Worm (Caenorhabditis elegans) whole organism, L3 larva: ENCODE data around the gene C49A9.3.
A peak's percentile ranks its signal among the peaks of the same experiment; 100 is the strongest.

ENCODE experiments used
- ZK546.5 ChIP-seq: sonication (generic microtip); optimal IDR thresholded peaks from 2 replicates; lab custom pipeline; 2017; ENCODE audit warnings: missing biosample characterization, missing genetic modification characterization
- ceh-16 ChIP-seq: sonication (generic microtip); optimal IDR thresholded peaks from 2 replicates; lab custom pipeline; 2017; ENCODE audit warnings: missing biosample characterization, missing genetic modification characterization
- ceh-28 ChIP-seq: fragments of 150-350 bp; optimal IDR thresholded peaks from 2 replicates; lab custom pipeline; 2014; ENCODE audit warnings: missing biosample characterization, missing genetic modification reagents, missing genetic modification characterization
- ceh-82 ChIP-seq: fragments of 150-350 bp; optimal IDR thresholded peaks from 2 replicates; lab custom pipeline; 2014; ENCODE audit warnings: missing biosample characterization, missing genetic modification characterization
- daf-12 ChIP-seq: fragments of 150-350 bp; optimal IDR thresholded peaks from 2 replicates; lab custom pipeline; 2014; ENCODE audit warnings: missing biosample characterization, missing genetic modification reagents, missing genetic modification characterization
- egl-27 ChIP-seq: sonication (generic microtip); optimal IDR thresholded peaks from 4 replicates; lab custom pipeline; 2017; ENCODE audit warnings: missing biosample characterization, missing genetic modification reagents, missing genetic modification characterization
- egl-5 ChIP-seq: fragments of 150-350 bp; optimal IDR thresholded peaks from 2 replicates; lab custom pipeline; 2017; ENCODE audit warnings: missing biosample characterization, missing genetic modification reagents, missing genetic modification characterization, inconsistent platforms
- elt-1 ChIP-seq: fragments of 150-350 bp; optimal IDR thresholded peaks from 2 replicates; lab custom pipeline; 2014; ENCODE audit warnings: missing biosample characterization, missing genetic modification characterization
- elt-2 ChIP-seq: sonication (generic microtip); optimal IDR thresholded peaks from 2 replicates; lab custom pipeline; 2016; ENCODE audit warnings: missing genetic modification reagents, mild to moderate bottlenecking, missing genetic modification characterization, missing compliant biosample characterization
- elt-3 ChIP-seq, 3 experiments: fragments of 150-350 bp in 1 of 3; sonication (generic microtip) in 2 of 3; optimal IDR thresholded peaks; 2 replicates in 2 of 3; 4 replicates in 1 of 3; lab custom pipeline; 2014 to 2017; ENCODE audit warnings: missing biosample characterization in 3 of 3, missing genetic modification characterization in 3 of 3
- fkh-10 ChIP-seq: sonication (generic microtip); optimal IDR thresholded peaks from 2 replicates; lab custom pipeline; 2017; ENCODE audit warnings: missing biosample characterization, missing genetic modification reagents, missing genetic modification characterization
- fos-1 ChIP-seq: fragments of 150-350 bp; optimal IDR thresholded peaks from 2 replicates; lab custom pipeline; 2014; ENCODE audit warnings: missing biosample characterization, missing genetic modification characterization
- jun-1 ChIP-seq: fragments of 150-350 bp; optimal IDR thresholded peaks from 2 replicates; lab custom pipeline; 2014; ENCODE audit warnings: missing biosample characterization, missing genetic modification reagents, missing genetic modification characterization
- lsy-12 ChIP-seq: sonication (generic microtip); optimal IDR thresholded peaks from 2 replicates; lab custom pipeline; 2016; ENCODE audit warnings: mild to moderate bottlenecking, missing genetic modification characterization, missing compliant biosample characterization
- mdl-1 ChIP-seq: fragments of 150-350 bp; optimal IDR thresholded peaks from 2 replicates; lab custom pipeline; 2014; ENCODE audit warnings: missing biosample characterization, missing genetic modification characterization
- mml-1 ChIP-seq: fragments of 150-350 bp; sonication (generic microtip); optimal IDR thresholded peaks from 3 replicates; lab custom pipeline; 2014; ENCODE audit warnings: missing biosample characterization, missing genetic modification characterization
- nfya-1 ChIP-seq: sonication (generic microtip); optimal IDR thresholded peaks from 2 replicates; lab custom pipeline; 2017; ENCODE audit warnings: missing genetic modification characterization, mild to moderate bottlenecking, missing compliant biosample characterization, antibody characterized with exemption, moderate library complexity; ENCODE audit not compliant: insufficient read depth
- nhr-23 ChIP-seq: fragments of 150-350 bp; optimal IDR thresholded peaks from 2 replicates; lab custom pipeline; 2014; ENCODE audit warnings: missing biosample characterization, missing genetic modification reagents, missing genetic modification characterization
- nhr-237 ChIP-seq: fragments of 150-350 bp; optimal IDR thresholded peaks from 2 replicates; lab custom pipeline; 2014; ENCODE audit warnings: missing biosample characterization, missing genetic modification characterization
- nhr-25 ChIP-seq: sonication (generic microtip); optimal IDR thresholded peaks from 2 replicates; lab custom pipeline; 2017; ENCODE audit warnings: missing biosample characterization, missing genetic modification characterization
- nhr-28 ChIP-seq: fragments of 150-350 bp; optimal IDR thresholded peaks from 2 replicates; lab custom pipeline; 2014; ENCODE audit warnings: missing biosample characterization, missing genetic modification characterization
- nhr-67 ChIP-seq: fragments of 150-350 bp; optimal IDR thresholded peaks from 2 replicates; lab custom pipeline; 2014; ENCODE audit warnings: missing biosample characterization, missing genetic modification characterization
- nhr-76 ChIP-seq: fragments of 150-350 bp; sonication (generic microtip); optimal IDR thresholded peaks from 5 replicates; lab custom pipeline; 2014; ENCODE audit warnings: missing biosample characterization, missing genetic modification characterization
- pha-4 ChIP-seq: fragments of 150-350 bp; optimal IDR thresholded peaks from 2 replicates; lab custom pipeline; 2014; ENCODE audit warnings: missing biosample characterization, missing genetic modification reagents, missing genetic modification characterization
- pqm-1 ChIP-seq: fragments of 150-350 bp; optimal IDR thresholded peaks from 2 replicates; lab custom pipeline; 2017; ENCODE audit warnings: missing biosample characterization, missing genetic modification characterization, inconsistent platforms
- unc-39 ChIP-seq: sonication (generic microtip); optimal IDR thresholded peaks from 4 replicates; lab custom pipeline; 2017; ENCODE audit warnings: missing biosample characterization, missing genetic modification characterization
- unc-62 ChIP-seq: fragments of 150-350 bp; sonication (generic microtip); optimal IDR thresholded peaks from 4 replicates; lab custom pipeline; 2014; ENCODE audit warnings: missing biosample characterization, missing genetic modification reagents, missing genetic modification characterization
- zag-1 ChIP-seq: fragments of 150-350 bp; optimal IDR thresholded peaks from 2 replicates; lab custom pipeline; 2014; ENCODE audit warnings: missing biosample characterization, missing genetic modification characterization
- ztf-4 ChIP-seq: fragments of 150-350 bp; optimal IDR thresholded peaks from 2 replicates; lab custom pipeline; 2014; ENCODE audit warnings: missing biosample characterization, missing genetic modification characterization

Gene C49A9.3

ce11 chrIV:6227974-6228373 lies 6.1 kb downstream of the C49A9.3 start, which contains the start of gene C49A9.1:
Gene C49A9.1, plus strand, starts transcription at chrIV:6228190.
- TF ChIP-seq ceh-16 (tag; lab: Kevin White, UChicago) (no peak), elt-2 (tag; lab: Kevin White, UChicago) (peak; percentile 41)

- TF ChIP-seq ZK546.5 (tag; lab: Kevin White, UChicago): no peak
- no peak for TF ChIP-seq nhr-76
- TF ChIP-seq elt-2 (tag; lab: Kevin White, UChicago): peak; percentile 43
These were observed 8.7 kb downstream of the C49A9.3 start, which contains the start of gene F58F9.4 for ce11 chrIV:6230560-6231073. Gene F58F9.4, plus strand, starts transcription at chrIV:6231023.

DNA sequence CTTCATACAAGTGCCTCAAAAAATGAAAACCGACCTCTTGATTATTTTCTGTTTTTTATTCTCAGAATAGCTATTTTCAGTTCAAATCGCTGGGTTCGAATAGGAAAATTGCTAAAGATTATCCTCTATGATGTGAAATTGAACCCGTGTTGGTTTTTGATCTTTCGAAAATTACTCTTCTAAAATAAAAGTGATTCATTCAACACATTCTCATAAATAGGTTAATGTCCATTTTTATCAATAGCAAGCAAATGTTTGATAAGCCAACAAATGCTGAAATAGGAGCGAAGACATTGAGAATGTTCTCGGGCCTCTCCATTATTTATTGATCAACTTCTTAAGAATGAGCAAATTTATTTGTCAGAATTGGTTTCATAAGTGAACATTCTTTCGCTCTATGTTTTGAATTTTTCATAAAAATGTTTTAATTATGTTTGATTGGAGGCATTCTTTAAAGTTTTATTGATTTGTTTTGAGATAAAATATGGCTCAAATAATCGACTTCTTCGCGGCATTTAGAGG lies 10.9 kb downstream of the C49A9.3 start, which contains the start of gene F58F9.3:
Gene F58F9.3 (plus strand): TSS at position 472 of the 522 bp plus-strand sequence.
- TF ChIP-seq pha-4 (tag; lab: Kevin White, UChicago): peak; percentile 31
- peak; percentile 74 for TF ChIP-seq elt-2 (tag; lab: Kevin White, UChicago)
- TF ChIP-seq pqm-1 (tag; lab: Kevin White, UChicago): peak; percentile 81
- no peak for TF ChIP-seq ceh-28 (tag; lab: Kevin White, UChicago)

DNA sequence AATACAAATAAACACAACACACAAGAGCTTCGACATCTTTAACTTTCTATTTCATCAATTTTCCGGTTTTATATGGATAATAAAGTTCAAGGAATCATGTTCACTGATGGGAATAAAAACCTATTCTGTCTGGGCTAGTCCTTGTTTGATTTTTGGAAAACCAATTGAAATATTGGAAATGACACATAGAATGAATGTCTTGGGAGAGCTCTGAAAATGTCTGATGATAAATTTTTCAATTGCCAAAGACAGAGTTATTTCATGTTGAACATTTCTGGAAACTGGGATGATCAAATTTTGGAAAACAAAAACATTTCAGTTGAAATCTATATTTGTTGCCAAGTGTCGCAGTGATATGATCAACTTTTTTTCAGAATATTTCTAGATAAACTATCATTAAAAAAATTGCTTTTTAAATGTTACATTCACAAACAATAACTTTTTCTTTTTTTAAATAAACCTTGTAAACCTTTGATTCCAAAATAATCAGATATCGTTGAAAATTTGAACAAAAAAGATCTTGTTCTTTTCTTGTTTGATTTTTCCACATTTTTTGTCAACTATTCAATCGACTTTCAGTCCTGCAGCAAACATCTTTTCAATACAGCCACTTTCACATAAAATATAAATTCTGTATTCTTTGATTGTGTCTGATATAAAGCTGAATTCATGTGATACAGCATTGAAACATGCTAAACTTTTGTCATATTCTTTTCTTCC lies 15.8 kb downstream of the C49A9.3 start, which contains the start of the genes F58F9.6 and F58F9.8:
Gene F58F9.6 (minus strand): TSS at position 101 of the 720 bp plus-strand sequence.
Gene F58F9.8 (plus strand): TSS at position 670 of the 720 bp plus-strand sequence.
- TF ChIP-seq nhr-25 (tag; lab: Kevin White, UChicago) (no peak), ceh-28 (tag; lab: Kevin White, UChicago) (no peak), ztf-4 (tag; lab: Kevin White, UChicago) (no peak), mdl-1 (tag; lab: Kevin White, UChicago) (no peak), nhr-67 (tag; lab: Kevin White, UChicago) (no peak), jun-1 (tag; lab: Kevin White, UChicago) (no peak), nhr-28 (tag; lab: Kevin White, UChicago) (no peak), nhr-23 (tag; lab: Kevin White, UChicago) (no peak), ceh-82 (no peak), elt-3 (tag; optimal IDR thresholded peaks at IDR 0.05; lab: Kevin White, UChicago) (no peak), fos-1 (tag; lab: Kevin White, UChicago) (no peak)

DNA sequence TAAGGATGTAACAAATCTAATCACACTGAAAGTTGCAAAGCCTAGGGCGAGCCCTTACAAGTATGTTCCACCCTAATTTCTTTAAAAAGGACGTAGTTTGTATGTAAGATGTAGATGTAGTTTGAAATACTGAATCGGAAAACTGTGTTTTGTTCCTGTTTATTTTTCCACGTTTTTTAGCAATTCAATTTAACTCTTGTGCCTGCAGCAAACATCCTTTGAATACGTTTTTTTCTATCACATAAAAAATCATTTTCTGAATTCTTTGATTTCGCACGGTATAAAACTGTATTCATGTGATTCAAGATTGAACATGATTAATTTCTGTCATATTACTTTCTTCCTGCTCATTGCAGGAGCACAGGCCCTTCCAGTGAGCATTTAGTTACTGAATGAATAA lies 18.1 kb downstream of the C49A9.3 start, which contains the start of gene F58F9.9:
Gene F58F9.9 (plus strand): TSS at position 301 of the 400 bp plus-strand sequence.
- TF ChIP-seq zag-1 (tag; lab: Kevin White, UChicago) (no peak), unc-62 (GFP tag; lab: Kevin White, UChicago) (no peak), elt-1 (no peak), ztf-4 (tag; lab: Kevin White, UChicago) (no peak), egl-27 (tag; lab: Kevin White, UChicago) (no peak), mml-1 (tag; lab: Kevin White, UChicago) (no peak), egl-5 (no peak), nhr-237 (no peak), fkh-10 (no peak), pqm-1 (tag; lab: Kevin White, UChicago) (no peak), nhr-76 (no peak), nhr-28 (tag; lab: Kevin White, UChicago) (no peak), lsy-12 (tag; lab: Kevin White, UChicago) (no peak), nfya-1 (no peak), daf-12 (tag; lab: Kevin White, UChicago) (no peak), ZK546.5 (tag; lab: Kevin White, UChicago) (no peak)

ce11 chrIV:6248486-6248885 lies 26.6 kb downstream of the C49A9.3 start, which contains the start of gene acox-3:
Gene acox-3, minus strand, starts transcription at chrIV:6248492.
- TF ChIP-seq unc-39 (tag; lab: Kevin White, UChicago): no peak
- TF ChIP-seq mml-1 (tag; lab: Kevin White, UChicago): no peak
- TF ChIP-seq ceh-28 (tag; lab: Kevin White, UChicago): peak; percentile 0
- no peak for TF ChIP-seq zag-1 (tag; lab: Kevin White, UChicago)
- TF ChIP-seq elt-2 (tag; lab: Kevin White, UChicago): peak; percentile 77
- TF ChIP-seq pha-4 (tag; lab: Kevin White, UChicago): peak; percentile 43
- peak; percentile 57 for TF ChIP-seq pqm-1 (tag; lab: Kevin White, UChicago)
